Fruit fly (Drosophila melanogaster) whole organism, embryonic: ENCODE data around the gene Liprin-alpha.

ENCODE experiments used
- Awh ChIP-seq: fragments of 200-800 bp; sonication (Bioruptor generic); IDR thresholded peaks from 2 replicates; pipeline ENCODE4, ENCODE4 v1.3.6; 2022; ENCODE audit warnings: missing biosample characterization, missing genetic modification characterization
- CG12155 ChIP-seq: fragments of 200-800 bp; sonication (Bioruptor generic); optimal IDR thresholded peaks from 3 replicates; lab custom pipeline; 2016; ENCODE audit warnings: missing biosample characterization, missing genetic modification characterization
- CG12236 ChIP-seq: fragments of 200-800 bp; sonication (Bioruptor generic); optimal IDR thresholded peaks from 2 replicates; lab custom pipeline; 2016; ENCODE audit warnings: missing biosample characterization, missing genetic modification characterization
- CG12659 ChIP-seq: fragments of 200-800 bp; sonication (Bioruptor generic); optimal IDR thresholded peaks from 3 replicates; lab custom pipeline; 2017; ENCODE audit warnings: mild to moderate bottlenecking, missing biosample characterization, missing genetic modification reagents, missing genetic modification characterization
- CG13424 ChIP-seq: fragments of 200-800 bp; sonication (Bioruptor generic); optimal IDR thresholded peaks from 2 replicates; lab custom pipeline; 2019; ENCODE audit warnings: missing biosample characterization, mild to moderate bottlenecking, missing genetic modification characterization, moderate library complexity
- CG13775 ChIP-seq: fragments of 200-800 bp; sonication (Bioruptor generic); optimal IDR thresholded peaks from 3 replicates; lab custom pipeline; 2017; ENCODE audit warnings: missing biosample characterization, mild to moderate bottlenecking, missing genetic modification characterization
- CG1602 ChIP-seq: fragments of 200-800 bp; sonication (Bioruptor generic); optimal IDR thresholded peaks from 3 replicates; lab custom pipeline; 2016; ENCODE audit warnings: missing biosample characterization, missing genetic modification characterization
- CG16863 ChIP-seq: fragments of 200-800 bp; sonication (Bioruptor generic); optimal IDR thresholded peaks from 3 replicates; lab custom pipeline; 2016; ENCODE audit warnings: missing biosample characterization, missing genetic modification characterization
- CG17359 ChIP-seq: fragments of 200-800 bp; sonication (Bioruptor generic); optimal IDR thresholded peaks from 3 replicates; lab custom pipeline; 2018; ENCODE audit warnings: missing biosample characterization, mild to moderate bottlenecking, missing genetic modification characterization, moderate library complexity
- CG18262 ChIP-seq: fragments of 200-800 bp; optimal IDR thresholded peaks from 3 replicates; lab custom pipeline; 2019; ENCODE audit warnings: missing biosample characterization, mild to moderate bottlenecking, missing genetic modification characterization, moderate library complexity
- CG1832 ChIP-seq: fragments of 200-800 bp; sonication (Bioruptor generic); optimal IDR thresholded peaks from 2 replicates; lab custom pipeline; 2017; ENCODE audit warnings: missing biosample characterization, mild to moderate bottlenecking, missing genetic modification characterization, inconsistent platforms
- CG2199 ChIP-seq: fragments of 200-800 bp; sonication (Bioruptor generic); IDR thresholded peaks from 3 replicates; pipeline ENCODE4 v1.3.6; 2022; ENCODE audit warnings: missing biosample characterization, missing genetic modification characterization
- CG31224 ChIP-seq: fragments of 200-800 bp; sonication (Bioruptor generic); IDR thresholded peaks from 2 replicates; pipeline ENCODE4 v1.3.6; 2022; ENCODE audit warnings: missing biosample characterization, missing genetic modification characterization
- CG4424 ChIP-seq: fragments of 200-800 bp; sonication (Bioruptor generic); optimal IDR thresholded peaks from 3 replicates; lab custom pipeline; 2016; ENCODE audit warnings: missing biosample characterization, missing genetic modification characterization
- CG5245 ChIP-seq: fragments of 200-800 bp; sonication (Bioruptor generic); optimal IDR thresholded peaks from 3 replicates; lab custom pipeline; 2016; ENCODE audit warnings: missing biosample characterization, missing genetic modification characterization
- CG5953 ChIP-seq: fragments of 200-800 bp; sonication (Bioruptor generic); IDR thresholded peaks from 2 replicates; pipeline ENCODE4 v1.3.6; 2022; ENCODE audit warnings: missing biosample characterization, missing genetic modification characterization
- CG6654 ChIP-seq: fragments of 200-800 bp; sonication (Bioruptor generic); optimal IDR thresholded peaks from 2 replicates; lab custom pipeline; 2017; ENCODE audit warnings: missing biosample characterization, mild to moderate bottlenecking, missing genetic modification characterization
- CG6765 ChIP-seq: fragments of 200-800 bp; sonication (Bioruptor generic); optimal IDR thresholded peaks from 3 replicates; lab custom pipeline; 2017; ENCODE audit warnings: missing biosample characterization, mild to moderate bottlenecking, missing genetic modification characterization
- CG7372 ChIP-seq: fragments of 200-800 bp; sonication (Bioruptor generic); IDR thresholded peaks from 2 replicates; pipeline ENCODE4 v1.3.6; 2022; ENCODE audit warnings: missing biosample characterization, missing genetic modification characterization
- CG7839 ChIP-seq: fragments of 200-800 bp; sonication (Bioruptor generic); optimal IDR thresholded peaks from 3 replicates; lab custom pipeline; 2018; ENCODE audit warnings: missing biosample characterization, mild to moderate bottlenecking, missing genetic modification characterization, moderate library complexity
- CG7987 ChIP-seq: fragments of 200-800 bp; sonication (Bioruptor generic); optimal IDR thresholded peaks from 2 replicates; lab custom pipeline; 2018; ENCODE audit warnings: missing biosample characterization, mild to moderate bottlenecking, missing genetic modification characterization, moderate library complexity
- CG8478 ChIP-seq: fragments of >200 bp; optimal IDR thresholded peaks from 2 replicates; lab custom pipeline; 2018
- CG9817 ChIP-seq: fragments of 200-800 bp; sonication (Bioruptor generic); optimal IDR thresholded peaks from 2 replicates; lab custom pipeline; 2018; ENCODE audit warnings: missing biosample characterization, mild to moderate bottlenecking, missing genetic modification characterization, moderate library complexity
- Dref ChIP-seq: fragments of 200-800 bp; sonication (Bioruptor generic); IDR thresholded peaks from 2 replicates; pipeline ENCODE4 v1.3.6; 2022; ENCODE audit warnings: missing biosample characterization, missing genetic modification characterization
- HLH4C ChIP-seq: fragments of 200-800 bp; sonication (Bioruptor generic); IDR thresholded peaks from 3 replicates; pipeline ENCODE4 v1.3.6; 2022; ENCODE audit warnings: missing biosample characterization, missing genetic modification characterization; ENCODE audit not compliant: partially characterized antibody
- Hmr ChIP-seq: fragments of 200-800 bp; sonication (Bioruptor generic); optimal IDR thresholded peaks from 3 replicates; lab custom pipeline; 2017; ENCODE audit warnings: mild to moderate bottlenecking, missing biosample characterization, missing genetic modification reagents, missing genetic modification characterization
- Hr39 ChIP-seq: fragments of >200 bp; optimal IDR thresholded peaks from 2 replicates; lab custom pipeline; 2017
- Neu2 ChIP-seq: fragments of 200-800 bp; sonication (Bioruptor generic); optimal IDR thresholded peaks from 3 replicates; lab custom pipeline; 2016; ENCODE audit warnings: missing biosample characterization, missing genetic modification characterization, borderline replicate concordance
- PHDP ChIP-seq: fragments of 200-800 bp; sonication (Bioruptor generic); optimal IDR thresholded peaks from 3 replicates; lab custom pipeline; 2018; ENCODE audit warnings: missing biosample characterization, mild to moderate bottlenecking, missing genetic modification characterization, moderate library complexity
- Rfx ChIP-seq: fragments of 200-800 bp; sonication (Bioruptor generic); IDR thresholded peaks from 2 replicates; pipeline ENCODE4 v1.3.6; 2022; ENCODE audit warnings: missing biosample characterization, missing genetic modification characterization
- Sry-β ChIP-seq: fragments of 200-800 bp; sonication (Bioruptor generic); optimal IDR thresholded peaks from 2 replicates; lab custom pipeline; 2018; ENCODE audit warnings: missing biosample characterization, mild to moderate bottlenecking, missing genetic modification characterization, moderate library complexity
- Usf ChIP-seq: fragments of 200-800 bp; sonication (Bioruptor generic); optimal IDR thresholded peaks from 2 replicates; lab custom pipeline; 2017; ENCODE audit warnings: missing genotype, missing biosample characterization, missing genetic modification characterization
- ase ChIP-seq: fragments of 200-800 bp; sonication (Bioruptor generic); IDR thresholded peaks from 3 replicates; pipeline ENCODE4 v1.3.6; 2022; ENCODE audit warnings: missing biosample characterization, missing genetic modification characterization
- fd96Cb ChIP-seq: fragments of 200-800 bp; sonication (Bioruptor generic); optimal IDR thresholded peaks from 2 replicates; lab custom pipeline; 2018; ENCODE audit warnings: missing biosample characterization, mild to moderate bottlenecking, missing genetic modification characterization, moderate library complexity
- gce ChIP-seq: fragments of 200-800 bp; sonication (Bioruptor generic); IDR thresholded peaks from 3 replicates; pipeline ENCODE4 v1.3.6; 2022; ENCODE audit warnings: missing biosample characterization, missing genetic modification characterization
- grn ChIP-seq: fragments of 200-800 bp; sonication (Bioruptor generic); optimal IDR thresholded peaks from 3 replicates; lab custom pipeline; 2017; ENCODE audit warnings: missing biosample characterization, missing genetic modification characterization
- gsb-n ChIP-seq: fragments of 200-800 bp; sonication (Bioruptor generic); optimal IDR thresholded peaks from 3 replicates; lab custom pipeline; 2018; ENCODE audit warnings: missing biosample characterization, mild to moderate bottlenecking, missing genetic modification characterization
- hbn ChIP-seq: fragments of 200-800 bp; sonication (Bioruptor generic); IDR thresholded peaks from 2 replicates; pipeline ENCODE4 v1.3.6; 2022; ENCODE audit warnings: missing biosample characterization, missing genetic modification characterization; ENCODE audit not compliant: partially characterized antibody
- hth ChIP-seq: fragments of >200 bp; optimal IDR thresholded peaks from 2 replicates; lab custom pipeline; 2017; ENCODE audit warnings: inconsistent platforms
- insv ChIP-seq, 2 experiments: fragments of 200-800 bp; sonication (Bioruptor generic); optimal IDR thresholded peaks; 3 replicates each; lab custom pipeline; 2016 to 2018; ENCODE audit warnings: missing biosample characterization in 2 of 2, missing genetic modification characterization in 2 of 2
- lab ChIP-seq: fragments of 200-800 bp; sonication (Bioruptor generic); optimal IDR thresholded peaks from 3 replicates; lab custom pipeline; 2017; ENCODE audit warnings: missing biosample characterization, missing genetic modification characterization, mild to moderate bottlenecking, moderate library complexity, missing genetic modification reagents
- luna ChIP-seq: fragments of 200-800 bp; sonication (Bioruptor generic); optimal IDR thresholded peaks from 2 replicates; lab custom pipeline; 2016; ENCODE audit warnings: missing biosample characterization, missing genetic modification characterization
- nmo ChIP-seq: fragments of 200-800 bp; sonication (Bioruptor generic); optimal IDR thresholded peaks from 2 replicates; lab custom pipeline; 2018; ENCODE audit warnings: missing biosample characterization, mild to moderate bottlenecking, missing genetic modification characterization, moderate library complexity
- oc ChIP-seq: fragments of 200-800 bp; sonication (Bioruptor generic); optimal IDR thresholded peaks from 2 replicates; lab custom pipeline; 2018; ENCODE audit warnings: missing biosample characterization, mild to moderate bottlenecking, missing genetic modification characterization, moderate library complexity
- ranshi ChIP-seq: fragments of 200-800 bp; sonication (Bioruptor generic); IDR thresholded peaks from 2 replicates; pipeline ENCODE4 v1.3.6; 2022; ENCODE audit warnings: missing biosample characterization, missing genetic modification characterization
- sim ChIP-seq: fragments of 200-800 bp; sonication (Bioruptor generic); IDR thresholded peaks from 2 replicates; pipeline ENCODE4 v1.3.6; 2022; ENCODE audit warnings: missing biosample characterization, missing genetic modification characterization
- slbo ChIP-seq: fragments of 200-800 bp; sonication (Bioruptor generic); IDR thresholded peaks from 2 replicates; pipeline ENCODE4 v1.3.6; 2022; ENCODE audit warnings: missing biosample characterization, missing genetic modification characterization
- sr ChIP-seq: fragments of 200-800 bp; sonication (Bioruptor generic); IDR thresholded peaks from 3 replicates; pipeline ENCODE4 v1.3.6; 2022; ENCODE audit warnings: missing biosample characterization, missing genetic modification characterization
- sug ChIP-seq: fragments of 200-800 bp; optimal IDR thresholded peaks from 2 replicates; lab custom pipeline; 2019; ENCODE audit warnings: missing biosample characterization, mild to moderate bottlenecking, missing genetic modification characterization, moderate library complexity
- tgo ChIP-seq: fragments of 200-800 bp; sonication (Bioruptor generic); IDR thresholded peaks from 3 replicates; pipeline ENCODE4 v1.3.6; 2022; ENCODE audit warnings: missing biosample characterization, missing genetic modification characterization
- unc-4 ChIP-seq: fragments of 200-800 bp; sonication (Bioruptor generic); IDR thresholded peaks from 2 replicates; pipeline ENCODE4 v1.3.6; 2022; ENCODE audit warnings: missing biosample characterization, missing genetic modification characterization; ENCODE audit not compliant: partially characterized antibody
- vfl ChIP-seq: fragments of 200-800 bp; sonication (Bioruptor generic); optimal IDR thresholded peaks from 2 replicates; lab custom pipeline; 2016; ENCODE audit warnings: missing biosample characterization, missing genetic modification characterization
- yki ChIP-seq: fragments of >200 bp; optimal IDR thresholded peaks from 3 replicates; lab custom pipeline; 2018

Gene Liprin-alpha

DNA sequence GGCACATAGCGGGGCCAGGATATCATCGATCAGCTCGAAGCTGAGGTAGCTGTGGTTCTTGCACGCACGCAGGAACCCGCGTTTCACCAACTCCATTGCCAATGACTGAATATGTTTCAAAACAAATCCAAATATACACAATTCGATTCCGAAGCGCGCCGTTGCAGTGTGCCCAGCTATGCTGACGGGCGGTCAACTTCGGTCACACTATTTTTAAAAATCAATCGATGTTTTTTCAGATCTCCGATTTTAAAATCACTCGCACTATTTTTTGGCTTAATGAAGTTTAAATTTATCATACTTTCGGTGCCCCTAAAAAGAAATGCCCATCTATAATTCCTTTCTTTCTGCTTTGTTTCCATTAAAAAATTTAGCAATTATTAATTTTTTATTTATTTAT lies 46.2 kb upstream of the Liprin-alpha start, which contains the start of gene Nse1 (continued):
- TF ChIP-seq nmo (GFP tag; lab: Kevin White, UChicago) = no peak
- no peak for TF ChIP-seq yki (lab: Kevin White, UChicago)
- TF ChIP-seq Rfx = no peak
- no peak for TF ChIP-seq CG8478
- TF ChIP-seq PHDP (tag; lab: Kevin White, UChicago) = no peak
- no peak for TF ChIP-seq CG16863 (GFP tag; lab: Kevin White, UChicago)
- peak; percentile 76 for TF ChIP-seq Dref (GFP tag; lab: Robert Waterston, UW)
- TF ChIP-seq unc-4 (GFP tag; lab: Robert Waterston, UW) = peak; percentile 77
- TF ChIP-seq Awh (GFP tag; lab: Robert Waterston, UW) = no peak
- no peak for TF ChIP-seq gsb-n (tag; lab: Kevin White, UChicago)
- TF ChIP-seq CG12236 (GFP tag; lab: Kevin White, UChicago) = no peak
- peak; percentile 20 for TF ChIP-seq CG12659 (GFP tag; lab: Kevin White, UChicago)
- peak; percentile 75 for TF ChIP-seq hbn (GFP tag; lab: Robert Waterston, UW)
- no peak for TF ChIP-seq CG6654 (GFP tag; lab: Kevin White, UChicago)
- no peak for TF ChIP-seq sug (tag; lab: Kevin White, UChicago)
- no peak for TF ChIP-seq gce (GFP tag; lab: Robert Waterston, UW)
- no peak for TF ChIP-seq CG7987 (GFP tag; lab: Kevin White, UChicago)
- no peak for TF ChIP-seq sr (GFP tag; lab: Robert Waterston, UW)
- TF ChIP-seq tgo (GFP tag; lab: Robert Waterston, UW) = no peak
- TF ChIP-seq CG7839 = no peak
- TF ChIP-seq CG5245 (GFP tag; lab: Kevin White, UChicago) = no peak
- no peak for TF ChIP-seq CG12155
- no peak for TF ChIP-seq CG6765 (GFP tag; lab: Kevin White, UChicago)
- no peak for TF ChIP-seq Hr39 (lab: Kevin White, UChicago)
- no peak for TF ChIP-seq slbo (GFP tag; lab: Robert Waterston, UW)
- no peak for TF ChIP-seq CG4424
- TF ChIP-seq Sry-β (GFP tag; lab: Kevin White, UChicago) = no peak
- TF ChIP-seq HLH4C = peak; percentile 55
- TF ChIP-seq Hmr (GFP tag; lab: Kevin White, UChicago) = no peak
- no peak for TF ChIP-seq insv (GFP tag; optimal IDR thresholded peaks at IDR 0.05; lab: Kevin White, UChicago)
- TF ChIP-seq CG13424 (tag; lab: Kevin White, UChicago) = no peak
- no peak for TF ChIP-seq ranshi (GFP tag; lab: Robert Waterston, UW)
- no peak for TF ChIP-seq sim (GFP tag; lab: Robert Waterston, UW)
- no peak for TF ChIP-seq CG18262 (tag; lab: Kevin White, UChicago)
- no peak for TF ChIP-seq CG7372 (GFP tag; lab: Robert Waterston, UW)
- no peak for TF ChIP-seq hth
- TF ChIP-seq Neu2 = no peak
- no peak for TF ChIP-seq CG17359 (tag; lab: Kevin White, UChicago)
- no peak for TF ChIP-seq CG13775 (GFP tag; lab: Kevin White, UChicago)
- TF ChIP-seq fd96Cb (tag; lab: Kevin White, UChicago) = no peak
- no peak for TF ChIP-seq ase (GFP tag; lab: Robert Waterston, UW)
- no peak for TF ChIP-seq luna
- TF ChIP-seq Usf (GFP tag; lab: Kevin White, UChicago) = no peak
- no peak for TF ChIP-seq vfl (GFP tag; lab: Kevin White, UChicago)
- TF ChIP-seq CG31224 (GFP tag; lab: Robert Waterston, UW) = no peak
- TF ChIP-seq CG5953 (GFP tag; lab: Robert Waterston, UW) = no peak
- TF ChIP-seq CG1602 (GFP tag; lab: Kevin White, UChicago) = no peak
- TF ChIP-seq oc (tag; lab: Kevin White, UChicago) = no peak
- TF ChIP-seq grn (GFP tag; lab: Kevin White, UChicago) = no peak
- no peak for TF ChIP-seq CG2199 (GFP tag; lab: Robert Waterston, UW)
- no peak for TF ChIP-seq lab (GFP tag; lab: Kevin White, UChicago)
- TF ChIP-seq CG1832 = no peak
- no peak for TF ChIP-seq CG9817 (tag; lab: Kevin White, UChicago)
